Worm (Caenorhabditis elegans) whole organism, L4 larva: ENCODE measurements around the gene let-418.

Experiments used
- R02D3.7 ChIP-seq: fragments of 150-350 bp; sonication (generic microtip); optimal IDR thresholded peaks from 3 replicates; lab custom pipeline; 2014; ENCODE audit warnings: missing biosample characterization, missing genetic modification characterization
- T26A8.4 ChIP-seq: fragments of 200-800 bp; sonication (Bioruptor generic); IDR thresholded peaks from 2 replicates; pipeline ENCODE4 v1.3.6; 2022; ENCODE audit warnings: missing genetic modification characterization, missing compliant biosample characterization
- Y105C5A.15 ChIP-seq: fragments of 200-800 bp; sonication (Bioruptor generic); IDR thresholded peaks from 2 replicates; pipeline ENCODE4 v1.3.6; 2022; ENCODE audit warnings: missing genetic modification characterization, missing compliant biosample characterization
- Y75B8A.6 ChIP-seq: fragments of 200-800 bp; sonication (Bioruptor generic); IDR thresholded peaks from 2 replicates; pipeline ENCODE4 v1.3.6; 2022; ENCODE audit warnings: missing genetic modification reagents, missing genetic modification characterization, missing compliant biosample characterization
- aha-1 ChIP-seq: fragments of 150-350 bp; peaks from one replicate; lab custom pipeline; 2014; ENCODE audit warnings: missing biosample characterization, missing genetic modification characterization
- ama-1 ChIP-seq: fragments of 150-350 bp; optimal IDR thresholded peaks from 2 replicates; lab custom pipeline; 2014; ENCODE audit warnings: inconsistent platforms, mixed read lengths
- attf-4 ChIP-seq: sonication (generic microtip); optimal IDR thresholded peaks from 3 replicates; lab custom pipeline; 2017; ENCODE audit warnings: missing biosample characterization, missing genetic modification characterization
- ceh-20 ChIP-seq: fragments of 200-800 bp; sonication (Bioruptor generic); IDR thresholded peaks from 2 replicates; pipeline ENCODE4 v1.3.6; 2022; ENCODE audit warnings: missing genetic modification reagents, missing genetic modification characterization, missing compliant biosample characterization
- ceh-28 ChIP-seq: fragments of 150-350 bp; optimal IDR thresholded peaks from 2 replicates; lab custom pipeline; 2014; ENCODE audit warnings: missing biosample characterization, missing genetic modification reagents, missing genetic modification characterization
- ceh-82 ChIP-seq: sonication (generic microtip); optimal IDR thresholded peaks from 2 replicates; lab custom pipeline; 2017; ENCODE audit warnings: missing biosample characterization, missing genetic modification characterization
- cey-2 ChIP-seq: sonication (generic microtip); optimal IDR thresholded peaks from 3 replicates; lab custom pipeline; 2017; ENCODE audit warnings: missing genetic modification characterization, mild to moderate bottlenecking, missing compliant biosample characterization, antibody characterized with exemption, borderline replicate concordance; ENCODE audit not compliant: insufficient read depth
- daf-16 ChIP-seq, 3 experiments: sonication (generic microtip); optimal IDR thresholded peaks; 2 replicates each; lab custom pipeline; 2016 to 2017; ENCODE audit warnings: missing genetic modification characterization in 3 of 3, missing genetic modification reagents in 3 of 3, mild to moderate bottlenecking in 2 of 3, missing compliant biosample characterization in 2 of 3, missing biosample characterization in 1 of 3, moderate library complexity in 1 of 3
- dmd-6 ChIP-seq: fragments of 200-800 bp; sonication (Bioruptor generic); IDR thresholded peaks from 2 replicates; pipeline ENCODE4 v1.3.6; 2022; ENCODE audit warnings: missing genetic modification reagents, missing genetic modification characterization, missing compliant biosample characterization
- dpl-1 ChIP-seq: fragments of 150-350 bp; optimal IDR thresholded peaks from 2 replicates; lab custom pipeline; 2014; ENCODE audit warnings: missing biosample characterization, missing genetic modification reagents, missing genetic modification characterization
- dve-1 ChIP-seq: sonication (generic microtip); optimal IDR thresholded peaks from 2 replicates; lab custom pipeline; 2017; ENCODE audit warnings: antibody characterized with exemption, mild to moderate bottlenecking, missing genetic modification characterization, missing compliant biosample characterization; ENCODE audit not compliant: insufficient read depth
- egl-43 ChIP-seq: fragments of 200-800 bp; sonication (Bioruptor generic); IDR thresholded peaks from 2 replicates; pipeline ENCODE4 v1.3.6; 2022; ENCODE audit warnings: missing genetic modification reagents, missing genetic modification characterization, missing compliant biosample characterization
- fos-1 ChIP-seq: fragments of 150-350 bp; optimal IDR thresholded peaks from 2 replicates; lab custom pipeline; 2014; ENCODE audit warnings: missing biosample characterization, missing genetic modification characterization
- hif-1 ChIP-seq, 2 experiments: sonication (generic microtip); optimal IDR thresholded peaks; 2 replicates each; lab custom pipeline; 2016 to 2017; ENCODE audit warnings: missing compliant biosample characterization in 2 of 2, missing genetic modification characterization in 2 of 2, missing genetic modification reagents in 2 of 2, missing genotype in 2 of 2, mild to moderate bottlenecking in 1 of 2
- hlh-11 ChIP-seq: fragments of 200-800 bp; sonication (Bioruptor generic); optimal IDR thresholded peaks from 2 replicates; lab custom pipeline; 2018; ENCODE audit warnings: mild to moderate bottlenecking, missing genetic modification characterization, missing compliant biosample characterization
- hlh-30 ChIP-seq: sonication (generic microtip); optimal IDR thresholded peaks from 2 replicates; lab custom pipeline; 2017; ENCODE audit warnings: antibody characterized with exemption, mild to moderate bottlenecking, missing genetic modification characterization, missing compliant biosample characterization; ENCODE audit not compliant: insufficient read depth
- hmg-1.1 ChIP-seq: fragments of 200-800 bp; sonication (Bioruptor generic); IDR thresholded peaks from 2 replicates; pipeline ENCODE4 v1.3.6; 2022; ENCODE audit warnings: missing genetic modification reagents, missing genetic modification characterization, missing compliant biosample characterization
- jun-1 ChIP-seq: fragments of 150-350 bp; optimal IDR thresholded peaks from 2 replicates; lab custom pipeline; 2014; ENCODE audit warnings: missing biosample characterization, missing genetic modification reagents, missing genetic modification characterization
- lin-38 ChIP-seq: fragments of 200-800 bp; sonication (Bioruptor generic); IDR thresholded peaks from 2 replicates; pipeline ENCODE4 v1.3.6; 2022; ENCODE audit warnings: missing genetic modification reagents, missing genetic modification characterization, missing compliant biosample characterization
- madf-9 ChIP-seq: fragments of 200-800 bp; sonication (Bioruptor generic); conservative IDR thresholded peaks from 2 replicates; pipeline ENCODE4 v1.3.6; 2022; ENCODE audit warnings: missing genetic modification reagents, missing genetic modification characterization, missing compliant biosample characterization
- mdl-1 ChIP-seq, 2 experiments: fragments of 150-350 bp in 1 of 2; sonication (generic microtip) in 1 of 2; optimal IDR thresholded peaks; 2 replicates each; lab custom pipeline; 2014 to 2017; ENCODE audit warnings: missing biosample characterization in 2 of 2, missing genetic modification characterization in 2 of 2
- mep-1 ChIP-seq: fragments of 150-350 bp; sonication (generic microtip); optimal IDR thresholded peaks from 3 replicates; lab custom pipeline; 2014; ENCODE audit warnings: missing biosample characterization, missing genetic modification characterization
- mxl-2 ChIP-seq: fragments of 200-800 bp; sonication (Bioruptor generic); conservative IDR thresholded peaks from 2 replicates; pipeline ENCODE4 v1.3.6; 2022; ENCODE audit warnings: missing genetic modification reagents, missing genetic modification characterization, missing compliant biosample characterization
- nhr-102 ChIP-seq: sonication (generic microtip); optimal IDR thresholded peaks from 2 replicates; lab custom pipeline; 2016; ENCODE audit warnings: mild to moderate bottlenecking, missing genetic modification characterization, moderate library complexity, missing compliant biosample characterization
- nhr-11 ChIP-seq: fragments of 150-350 bp; optimal IDR thresholded peaks from 2 replicates; lab custom pipeline; 2014; ENCODE audit warnings: missing biosample characterization, missing genetic modification characterization
- nhr-111 ChIP-seq: fragments of 200-800 bp; sonication (Bioruptor generic); optimal IDR thresholded peaks from 2 replicates; lab custom pipeline; 2018; ENCODE audit warnings: mild to moderate bottlenecking, missing genetic modification characterization, missing compliant biosample characterization
- nhr-25 ChIP-seq: sonication (generic microtip); optimal IDR thresholded peaks from 2 replicates; lab custom pipeline; 2017; ENCODE audit warnings: missing genetic modification characterization, mild to moderate bottlenecking, missing compliant biosample characterization, antibody characterized with exemption, moderate library complexity, borderline replicate concordance; ENCODE audit not compliant: insufficient read depth
- nhr-28 ChIP-seq: fragments of 150-350 bp; optimal IDR thresholded peaks from 2 replicates; lab custom pipeline; 2014; ENCODE audit warnings: missing biosample characterization, missing genetic modification characterization
- nhr-48 ChIP-seq: sonication (generic microtip); optimal IDR thresholded peaks from 2 replicates; lab custom pipeline; 2016; ENCODE audit warnings: mild to moderate bottlenecking, missing genetic modification characterization, missing compliant biosample characterization
- nhr-6 ChIP-seq: fragments of 150-350 bp; optimal IDR thresholded peaks from 2 replicates; lab custom pipeline; 2014; ENCODE audit warnings: missing biosample characterization, missing genetic modification characterization
- nhr-76 ChIP-seq: fragments of 150-350 bp; optimal IDR thresholded peaks from 2 replicates; lab custom pipeline; 2014; ENCODE audit warnings: missing biosample characterization, missing genetic modification characterization
- nhr-77 ChIP-seq: fragments of 150-350 bp; optimal IDR thresholded peaks from 2 replicates; lab custom pipeline; 2014; ENCODE audit warnings: missing biosample characterization, missing genetic modification characterization
- pha-4 ChIP-seq, 2 experiments: fragments of 150-350 bp in 1 of 2; fragments of 200-800 bp in 1 of 2; sonication (Bioruptor generic) in 1 of 2; IDR thresholded peaks in 1 of 2; optimal IDR thresholded peaks in 1 of 2; 2 replicates each; pipeline versions ENCODE4 v1.3.6 to Lab custom; 2014 to 2022; ENCODE audit warnings: missing genetic modification characterization in 2 of 2, missing genetic modification reagents in 2 of 2, missing biosample characterization in 1 of 2, missing compliant biosample characterization in 1 of 2
- set-16 ChIP-seq: fragments of 200-800 bp; sonication (Bioruptor generic); IDR thresholded peaks from 2 replicates; pipeline ENCODE4 v1.3.6; 2022; ENCODE audit warnings: missing genetic modification reagents, missing genetic modification characterization, missing compliant biosample characterization
- spr-1 ChIP-seq: sonication (generic microtip); optimal IDR thresholded peaks from 2 replicates; lab custom pipeline; 2016; ENCODE audit warnings: mild to moderate bottlenecking, missing genetic modification characterization, missing compliant biosample characterization
- tra-1 ChIP-seq: fragments of 200-800 bp; sonication (Bioruptor generic); IDR thresholded peaks from 2 replicates; pipeline ENCODE4 v1.3.6; 2022; ENCODE audit warnings: missing genetic modification reagents, missing genetic modification characterization, missing compliant biosample characterization
- unc-62 ChIP-seq, 3 experiments: fragments of 150-350 bp in 1 of 3; sonication (generic microtip); optimal IDR thresholded peaks in 2 of 3; peaks in 1 of 3; 1 replicate in 1 of 3; 2 replicates in 2 of 3; lab custom pipeline; 2014 to 2017; ENCODE audit warnings: missing biosample characterization in 3 of 3, missing genetic modification characterization in 3 of 3, missing genetic modification reagents in 3 of 3, missing genotype in 1 of 3
- zfp-3 ChIP-seq: fragments of 200-800 bp; sonication (Bioruptor generic); conservative IDR thresholded peaks from 2 replicates; pipeline ENCODE4 v1.3.6; 2022; ENCODE audit warnings: missing genetic modification reagents, missing genetic modification characterization, missing compliant biosample characterization

Gene let-418

ce11 chrV:5844349-5844760 lies 17.7 kb downstream of the let-418 start (continued):
- peak; percentile 51 for TF ChIP-seq nhr-25 (tag; lab: Kevin White, UChicago)
- peak in 1 of 2 experiments; percentile 75 for TF ChIP-seq daf-16 (GFP tag; optimal IDR thresholded peaks at IDR 0.05; lab: Kevin White, UChicago)
- peak; percentile 60 for TF ChIP-seq daf-16 (tag; optimal IDR thresholded peaks at IDR 0.05; lab: Kevin White, UChicago)
- TF ChIP-seq tra-1 (GFP tag; lab: Robert Waterston, UW) = 0 out of 2 replicates have a peak, but pooled peaks have one; percentile 30
- TF ChIP-seq dmd-6 = peak; percentile 80
- peak; percentile 98 for TF ChIP-seq nhr-28
- peak; percentile 57 to 90 for TF ChIP-seq mdl-1 (tag; optimal IDR thresholded peaks at IDR 0.05; lab: Kevin White, UChicago)
- TF ChIP-seq ama-1 (lab: Kevin White, UChicago) = peak; percentile 34
- TF ChIP-seq aha-1 (tag; lab: Kevin White, UChicago) = peak; percentile 91
- peak; percentile 58 for TF ChIP-seq nhr-102 (tag; lab: Kevin White, UChicago)
- no peak for TF ChIP-seq attf-4
- TF ChIP-seq fos-1 (tag; lab: Kevin White, UChicago) = no peak
- TF ChIP-seq nhr-77 (tag; lab: Kevin White, UChicago) = peak; percentile 50
- peak; percentile 88 for TF ChIP-seq nhr-48 (tag; lab: Kevin White, UChicago)
- peak; percentile 64; the same call in 1 of the 2 replicates for TF ChIP-seq mxl-2
- no peak for TF ChIP-seq Y105C5A.15 (GFP tag; lab: Robert Waterston, UW)
- peak; percentile 83 for TF ChIP-seq cey-2 (tag; lab: Kevin White, UChicago)
- peak in 1 of 2 experiments; percentile 18 for TF ChIP-seq hif-1 (tag; optimal IDR thresholded peaks at IDR 0.05; lab: Kevin White, UChicago)
- peak; percentile 74 for TF ChIP-seq mep-1 (tag; lab: Kevin White, UChicago)
- peak in 1 of 2 experiments; percentile 99 for TF ChIP-seq unc-62 (GFP tag; optimal IDR thresholded peaks at IDR 0.05 in 1 of 2; lab: Kevin White, UChicago)
- TF ChIP-seq unc-62 (tag; optimal IDR thresholded peaks at IDR 0.05; lab: Kevin White, UChicago) = no peak
- peak; percentile 33; the same call in 1 of the 2 replicates for TF ChIP-seq T26A8.4 (GFP tag; lab: Robert Waterston, UW)
- TF ChIP-seq spr-1 (tag; lab: Kevin White, UChicago) = peak; percentile 70
- 0 out of 2 replicates have a peak, but pooled peaks have one; percentile 13 for TF ChIP-seq madf-9

- peak; percentile 85 for TF ChIP-seq hlh-30 (tag; lab: Kevin White, UChicago)
- TF ChIP-seq dmd-6 = no peak
These were observed 18.5 kb downstream of the let-418 start for ce11 chrV:5845162-5845561.

ce11 chrV:5845669-5846189 lies 19.1 kb downstream of the let-418 start, which contains the start of gene F26F12.3:
Gene F26F12.3 (minus strand): TSS chrV:5845719.
- peak; percentile 88 for TF ChIP-seq nhr-28
- peak; percentile 8; the same call in 1 of the 2 replicates for TF ChIP-seq ceh-20
- peak; percentile 88 for TF ChIP-seq dmd-6
- no peak for TF ChIP-seq nhr-25 (tag; lab: Kevin White, UChicago)
- 0 out of 2 replicates have a peak, but pooled peaks have one; percentile 20 for TF ChIP-seq zfp-3 (GFP tag; lab: Robert Waterston, UW)
- TF ChIP-seq ceh-82 (tag; lab: Kevin White, UChicago) = no peak
- no peak for TF ChIP-seq R02D3.7 (tag; lab: Kevin White, UChicago)
- peak; percentile 23 for TF ChIP-seq ama-1 (lab: Kevin White, UChicago)
- peak; percentile 64 for TF ChIP-seq set-16 (GFP tag; lab: Robert Waterston, UW)
- TF ChIP-seq egl-43 (GFP tag; lab: Robert Waterston, UW) = peak; percentile 69
- peak in 1 of 2 experiments; percentile 80 for TF ChIP-seq mdl-1 (tag; optimal IDR thresholded peaks at IDR 0.05; lab: Kevin White, UChicago)
- no peak for TF ChIP-seq mxl-2
- peak; percentile 67 for TF ChIP-seq dve-1
- TF ChIP-seq aha-1 (tag; lab: Kevin White, UChicago) = peak; percentile 30
- peak; percentile 65 for TF ChIP-seq hmg-1.1 (GFP tag; lab: Robert Waterston, UW)
- TF ChIP-seq nhr-111 (GFP tag; lab: Kevin White, UChicago) = no peak
- TF ChIP-seq nhr-11 (tag; lab: Kevin White, UChicago) = peak; percentile 84
- no peak for TF ChIP-seq nhr-6 (tag; lab: Kevin White, UChicago)
- TF ChIP-seq pha-4 (GFP tag; IDR thresholded peaks at IDR 0.05; lab: Robert Waterston, UW) = peak; percentile 72
- no peak for TF ChIP-seq pha-4 (tag; optimal IDR thresholded peaks at IDR 0.05; lab: Kevin White, UChicago)
- no peak for TF ChIP-seq Y75B8A.6 (GFP tag; lab: Robert Waterston, UW)
- TF ChIP-seq ceh-28 = no peak
- TF ChIP-seq jun-1 (tag; lab: Kevin White, UChicago) = no peak
- TF ChIP-seq hlh-11 = peak; percentile 91
- peak; percentile 35 for TF ChIP-seq spr-1 (tag; lab: Kevin White, UChicago)
- no peak for TF ChIP-seq nhr-76 (tag; lab: Kevin White, UChicago)
- peak in 1 of 2 experiments; percentile 64 for TF ChIP-seq hif-1 (tag; optimal IDR thresholded peaks at IDR 0.05; lab: Kevin White, UChicago)
- TF ChIP-seq lin-38 (GFP tag; lab: Robert Waterston, UW) = peak; percentile 45
- peak; percentile 12 for TF ChIP-seq dpl-1 (GFP tag; lab: Kevin White, UChicago)
- TF ChIP-seq hlh-30 (tag; lab: Kevin White, UChicago) = peak; percentile 96
